Fruit fly (Drosophila melanogaster): ENCODE results near the gene Oseg1.

Gene Oseg1

dm6 chr3L:8449800-8450690, 37.4 kb upstream of the Oseg1 start, which contains the start of gene Gug:
Gene Gug, plus strand, starts transcription at chr3L:8449922.
- TF ChIP-seq noc (tag; optimal IDR thresholded peaks at IDR 0.05): peak; percentile 51

DNA sequence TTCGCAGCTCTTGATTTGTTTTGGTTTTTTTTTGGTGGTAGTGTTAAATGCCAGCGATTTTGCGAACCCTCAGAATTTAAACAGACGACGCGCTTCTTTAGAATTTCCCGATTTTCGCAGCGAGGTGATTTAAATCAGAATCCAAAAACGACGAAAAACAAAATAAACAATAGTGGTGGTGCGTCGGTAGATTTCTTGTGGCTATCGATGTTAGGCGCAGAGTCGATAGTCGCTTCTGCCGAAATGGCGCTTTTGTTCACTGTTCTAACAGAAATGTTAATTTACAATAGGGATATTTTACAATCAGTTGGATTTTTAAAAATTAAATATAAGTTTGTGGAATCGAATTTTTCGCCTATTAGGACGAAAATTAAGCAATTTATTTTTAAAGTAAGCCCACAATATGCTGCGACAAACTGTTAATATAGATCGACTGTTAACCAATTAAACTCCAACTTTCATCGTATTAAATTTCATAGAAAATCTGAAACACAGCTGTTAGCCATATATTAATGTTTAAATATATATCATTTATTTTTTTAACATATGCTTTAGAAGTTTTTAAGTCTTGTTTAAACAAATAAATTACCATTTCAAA, 36.7 kb upstream of the Oseg1 start, which contains the start of gene CG6983:
Gene CG6983 (minus strand): TSS at position 176 of the 598 bp plus-strand sequence.
- TF ChIP-seq noc (tag; optimal IDR thresholded peaks at IDR 0.05): no peak

DNA sequence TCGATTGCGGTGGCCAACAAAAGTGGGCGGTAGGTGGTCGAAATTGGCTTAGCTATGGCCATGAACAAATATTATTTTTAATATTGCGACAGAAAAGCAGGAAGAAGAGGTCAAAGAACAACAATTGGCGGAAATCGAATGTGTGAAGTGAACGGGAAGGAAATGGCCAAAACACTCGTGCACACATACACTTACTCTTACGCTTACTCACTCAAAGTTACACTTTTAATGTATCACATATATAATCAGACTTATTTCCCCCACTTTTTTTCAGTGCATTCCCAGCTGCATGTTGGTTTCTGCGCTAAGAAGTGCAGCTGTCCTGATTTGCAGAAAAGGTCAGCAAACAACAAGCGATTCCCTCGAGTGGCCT, 35.9 kb upstream of the Oseg1 start:
- no peak for TF ChIP-seq noc (tag; optimal IDR thresholded peaks at IDR 0.05)

- peak; percentile 78 for TF ChIP-seq noc (tag; optimal IDR thresholded peaks at IDR 0.05)
Measured at dm6 chr3L:8447795-8448516, 35.3 kb upstream of the Oseg1 start.

- peak; percentile 86 for TF ChIP-seq noc (tag; optimal IDR thresholded peaks at IDR 0.05)
Measured at dm6 chr3L:8446050-8446781, 33.6 kb upstream of the Oseg1 start.

- no peak for TF ChIP-seq noc (tag; optimal IDR thresholded peaks at IDR 0.05)
Measured at dm6 chr3L:8445027-8445426, 32.4 kb upstream of the Oseg1 start.

DNA sequence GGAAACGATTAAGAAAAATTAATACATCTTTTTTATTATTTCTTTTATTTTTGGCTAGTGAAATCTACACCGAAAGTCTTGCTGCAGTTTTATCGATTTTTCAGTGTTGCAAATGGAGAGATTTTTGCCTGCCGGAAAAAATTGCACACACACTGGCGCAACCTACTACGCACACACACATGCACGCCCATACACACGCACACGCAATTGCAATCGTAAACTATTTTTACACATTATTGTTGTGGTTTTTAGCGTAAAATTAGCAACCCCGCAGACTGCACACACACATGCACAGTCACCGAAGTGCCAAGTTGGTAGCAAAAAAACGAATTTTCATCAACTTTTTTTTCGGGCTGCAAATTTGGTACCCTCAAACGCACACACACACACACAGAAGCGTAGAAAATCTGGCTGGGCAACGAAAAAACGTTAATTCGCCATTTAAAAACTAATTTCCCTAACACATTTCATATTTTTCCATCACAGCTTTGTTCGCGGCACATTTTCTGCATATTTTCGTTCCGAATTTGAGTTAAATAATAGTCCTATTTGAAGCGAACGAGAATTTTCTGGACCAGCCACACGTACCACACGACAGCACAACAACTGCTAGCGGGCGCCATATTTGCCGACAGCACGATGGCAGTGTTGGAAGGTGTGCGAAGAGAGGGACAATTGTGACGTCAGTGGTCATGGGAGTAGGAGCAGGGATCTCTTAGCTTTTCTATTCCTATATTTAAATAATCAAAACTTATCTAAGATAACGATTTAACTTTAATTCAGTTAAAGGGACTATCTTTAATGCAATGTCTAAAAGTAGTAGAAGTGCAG, 29.3 kb upstream of the Oseg1 start, which contains the start of gene Unr:
Gene Unr (minus strand): TSS at position 637 of the 831 bp plus-strand sequence.
- peak; percentile 62 for TF ChIP-seq noc (tag; optimal IDR thresholded peaks at IDR 0.05)

- no peak for TF ChIP-seq noc (tag; optimal IDR thresholded peaks at IDR 0.05)
Measured at dm6 chr3L:8440771-8441549, 28.3 kb upstream of the Oseg1 start.

dm6 chr3L:8440079-8440478, 27.5 kb upstream of the Oseg1 start:
- TF ChIP-seq noc (tag; optimal IDR thresholded peaks at IDR 0.05): no peak

dm6 chr3L:8437583-8437982, 25.0 kb upstream of the Oseg1 start:
- TF ChIP-seq noc (tag; optimal IDR thresholded peaks at IDR 0.05): no peak

dm6 chr3L:8424831-8425336, 12.3 kb upstream of the Oseg1 start, which contains the start of gene Cbl:
Gene Cbl, plus strand, starts transcription at chr3L:8424954.
- TF ChIP-seq noc (tag; optimal IDR thresholded peaks at IDR 0.05): no peak

DNA sequence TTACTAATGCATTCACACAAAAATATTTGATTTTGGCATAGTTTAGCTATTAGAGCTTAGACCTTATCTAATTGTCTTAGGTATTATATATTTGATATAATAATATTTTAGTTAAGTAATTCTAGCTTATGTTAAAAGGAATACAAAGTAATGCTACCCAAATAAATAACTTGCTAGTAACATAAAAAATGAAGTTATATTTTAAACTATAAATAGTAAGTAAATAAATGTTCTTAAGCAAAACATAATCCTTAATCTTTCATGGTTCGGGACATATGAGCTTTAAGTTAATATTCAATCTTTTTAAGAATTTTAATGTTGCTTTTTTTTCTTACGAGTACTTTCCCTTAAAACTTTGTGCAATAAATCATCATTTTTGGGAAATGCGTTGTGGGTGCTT, 10.5 kb upstream of the Oseg1 start:
- TF ChIP-seq noc (tag; optimal IDR thresholded peaks at IDR 0.05): no peak

- no peak for TF ChIP-seq noc (tag; optimal IDR thresholded peaks at IDR 0.05)
Measured at dm6 chr3L:8421808-8422586, 9.4 kb upstream of the Oseg1 start, which contains the start of gene CG32354. Gene CG32354, minus strand, starts transcription at chr3L:8422205.

Measured in whole organism, larva.